Worm (Caenorhabditis elegans) whole organism, early embryonic: ENCODE results near the gene sel-1.

Experiments
- flt-1 ChIP-seq: fragments of 200-800 bp; sonication (Bioruptor generic); IDR thresholded peaks from 2 replicates; pipeline ENCODE4 v1.3.6; 2022; ENCODE audit warnings: missing genetic modification characterization, missing compliant biosample characterization
- hmg-4 ChIP-seq: fragments of 200-800 bp; sonication (Bioruptor generic); optimal IDR thresholded peaks from 2 replicates; lab custom pipeline; 2018; ENCODE audit warnings: mild to moderate bottlenecking, missing genetic modification characterization, missing compliant biosample characterization
- hnd-1 ChIP-seq: sonication (generic microtip); optimal IDR thresholded peaks from 2 replicates; lab custom pipeline; 2016; ENCODE audit warnings: missing genetic modification characterization, missing compliant biosample characterization
- tbx-11 ChIP-seq: fragments of 200-800 bp; sonication (Bioruptor generic); IDR thresholded peaks from 2 replicates; pipeline ENCODE4 v1.3.6; 2022; ENCODE audit warnings: missing genetic modification characterization, missing compliant biosample characterization

DNA sequence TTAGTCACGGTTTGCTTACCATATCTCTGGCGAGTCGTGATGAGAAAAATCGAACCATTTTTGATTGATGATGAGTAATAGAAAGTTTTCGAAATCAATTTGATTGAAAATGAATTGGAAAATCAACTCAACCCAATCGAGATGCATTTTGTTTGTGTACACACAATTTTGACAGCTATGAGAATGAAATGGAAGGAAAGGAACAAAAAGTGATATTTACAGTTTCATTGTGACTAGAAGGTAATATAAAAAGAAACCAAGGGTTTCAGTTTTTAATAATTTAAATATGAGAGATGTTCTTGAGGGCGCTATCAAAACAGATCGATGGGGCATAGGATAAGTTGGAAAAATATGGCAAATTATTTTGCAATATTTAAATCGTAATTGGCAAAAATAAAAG lies 43.4 kb upstream of the sel-1 start, which contains the start of gene cal-1:
- TF ChIP-seq hmg-4 (GFP tag; lab: Kevin White, UChicago): no peak
- TF ChIP-seq tbx-11 (GFP tag; lab: Robert Waterston, UW): no peak
- TF ChIP-seq flt-1 (GFP tag; lab: Robert Waterston, UW): no peak
- no peak for TF ChIP-seq hnd-1
